Fruit fly (Drosophila melanogaster) whole organism, embryonic: ENCODE results near the gene DENR.

ENCODE experiments used
- Awh ChIP-seq: fragments of 200-800 bp; sonication (Bioruptor generic); IDR thresholded peaks from 2 replicates; pipeline ENCODE4, ENCODE4 v1.3.6; 2022; ENCODE audit warnings: missing biosample characterization, missing genetic modification characterization
- CG11093 ChIP-seq: fragments of 200-800 bp; sonication (Bioruptor generic); IDR thresholded peaks from 3 replicates; pipeline ENCODE4 v1.3.6; 2022; ENCODE audit warnings: missing biosample characterization, missing genetic modification characterization
- CG11504 ChIP-seq: fragments of 200-800 bp; sonication (Bioruptor generic); optimal IDR thresholded peaks from 3 replicates; lab custom pipeline; 2019; ENCODE audit warnings: missing biosample characterization, mild to moderate bottlenecking, missing genetic modification characterization, moderate library complexity
- CG12299 ChIP-seq: fragments of 200-800 bp; sonication (Bioruptor generic); optimal IDR thresholded peaks from 2 replicates; lab custom pipeline; 2018; ENCODE audit warnings: missing biosample characterization, mild to moderate bottlenecking, missing genetic modification characterization
- CG15269 ChIP-seq: fragments of 200-800 bp; sonication (Bioruptor generic); optimal IDR thresholded peaks from 2 replicates; lab custom pipeline; 2018; ENCODE audit warnings: missing biosample characterization, mild to moderate bottlenecking, missing genetic modification characterization, moderate library complexity
- CG1647 ChIP-seq: fragments of 200-800 bp; sonication (Bioruptor generic); optimal IDR thresholded peaks from 3 replicates; lab custom pipeline; 2016; ENCODE audit warnings: missing biosample characterization, missing genetic modification characterization
- CG16815 ChIP-seq: fragments of 200-800 bp; sonication (Bioruptor generic); optimal IDR thresholded peaks from 3 replicates; lab custom pipeline; 2017; ENCODE audit warnings: missing biosample characterization, mild to moderate bottlenecking, missing genetic modification characterization
- CG17328 ChIP-seq: fragments of 200-800 bp; sonication (Bioruptor generic); IDR thresholded peaks from 2 replicates; pipeline ENCODE4 v1.3.6; 2022; ENCODE audit warnings: missing biosample characterization, missing genetic modification characterization
- CG17568 ChIP-seq: fragments of 200-800 bp; sonication (Bioruptor generic); optimal IDR thresholded peaks from 2 replicates; lab custom pipeline; 2018; ENCODE audit warnings: missing biosample characterization, mild to moderate bottlenecking, missing genetic modification characterization, moderate library complexity
- CG17912 ChIP-seq: fragments of 200-800 bp; sonication (Bioruptor generic); optimal IDR thresholded peaks from 2 replicates; lab custom pipeline; 2018; ENCODE audit warnings: missing biosample characterization, mild to moderate bottlenecking, missing genetic modification characterization
- CG18262 ChIP-seq: fragments of 200-800 bp; optimal IDR thresholded peaks from 3 replicates; lab custom pipeline; 2019; ENCODE audit warnings: missing biosample characterization, mild to moderate bottlenecking, missing genetic modification characterization, moderate library complexity
- CG30431 ChIP-seq: fragments of 200-800 bp; sonication (Bioruptor generic); optimal IDR thresholded peaks from 2 replicates; lab custom pipeline; 2017; ENCODE audit warnings: missing biosample characterization, missing genetic modification characterization
- CG3847 ChIP-seq: fragments of 200-800 bp; sonication (Bioruptor generic); IDR thresholded peaks from 2 replicates; pipeline ENCODE4 v1.3.6; 2022; ENCODE audit warnings: missing biosample characterization, missing genetic modification characterization
- CG4282 ChIP-seq: fragments of 200-800 bp; sonication (Bioruptor generic); optimal IDR thresholded peaks from 2 replicates; lab custom pipeline; 2016; ENCODE audit warnings: missing biosample characterization, missing genetic modification characterization
- CG6689 ChIP-seq: fragments of 200-800 bp; sonication (Bioruptor generic); IDR thresholded peaks from 2 replicates; pipeline ENCODE4 v1.3.6; 2022; ENCODE audit warnings: missing biosample characterization, missing genetic modification characterization
- CG6854 ChIP-seq: fragments of 200-800 bp; sonication (Bioruptor generic); optimal IDR thresholded peaks from 3 replicates; lab custom pipeline; 2017; ENCODE audit warnings: missing biosample characterization, mild to moderate bottlenecking, missing genetic modification characterization
- CG7928 ChIP-seq: fragments of 200-800 bp; sonication (Bioruptor generic); optimal IDR thresholded peaks from 2 replicates; lab custom pipeline; 2017; ENCODE audit warnings: missing biosample characterization, mild to moderate bottlenecking, missing genetic modification characterization
- CG8388 ChIP-seq: fragments of 200-800 bp; sonication (Bioruptor generic); optimal IDR thresholded peaks from 2 replicates; lab custom pipeline; 2019; ENCODE audit warnings: missing biosample characterization, mild to moderate bottlenecking, missing genetic modification characterization, moderate library complexity
- D ChIP-seq, 2 experiments: fragments of 200-800 bp in 1 of 2; fragments of >200 bp in 1 of 2; sonication (Bioruptor generic) in 1 of 2; optimal IDR thresholded peaks; 2 replicates in 1 of 2; 3 replicates in 1 of 2; lab custom pipeline; 2017; ENCODE audit warnings: mild to moderate bottlenecking in 1 of 2, missing biosample characterization in 1 of 2, missing genetic modification characterization in 1 of 2, missing genetic modification reagents in 1 of 2
- D19A ChIP-seq: fragments of 200-800 bp; optimal IDR thresholded peaks from 3 replicates; lab custom pipeline; 2019; ENCODE audit warnings: missing biosample characterization, mild to moderate bottlenecking, missing genetic modification characterization, moderate library complexity
- Drgx ChIP-seq: fragments of 200-800 bp; sonication (Bioruptor generic); IDR thresholded peaks from 2 replicates; pipeline ENCODE4 v1.3.6; 2022; ENCODE audit warnings: missing biosample characterization, missing genetic modification characterization
- E2f2 ChIP-seq: fragments of 200-800 bp; sonication (Bioruptor generic); IDR thresholded peaks from 2 replicates; pipeline ENCODE4 v1.3.6; 2022; ENCODE audit warnings: missing biosample characterization, missing genetic modification characterization
- Eip74EF ChIP-seq, 2 experiments: fragments of 200-800 bp in 1 of 2; fragments of >200 bp in 1 of 2; sonication (Bioruptor generic) in 1 of 2; optimal IDR thresholded peaks; 2 replicates each; lab custom pipeline; 2017 to 2019; ENCODE audit warnings: missing biosample characterization in 2 of 2, missing genetic modification characterization in 2 of 2, mild to moderate bottlenecking in 1 of 2, moderate library complexity in 1 of 2
- HLH3B ChIP-seq: fragments of 200-800 bp; sonication (Bioruptor generic); IDR thresholded peaks from 2 replicates; pipeline ENCODE4 v1.3.6; 2022; ENCODE audit warnings: missing biosample characterization, missing genetic modification characterization
- Oli ChIP-seq: fragments of 200-800 bp; sonication (Bioruptor generic); optimal IDR thresholded peaks from 2 replicates; lab custom pipeline; 2018; ENCODE audit warnings: missing biosample characterization, mild to moderate bottlenecking, missing genetic modification characterization, moderate library complexity
- Sox102F ChIP-seq: fragments of 200-800 bp; sonication (Bioruptor generic); optimal IDR thresholded peaks from 2 replicates; lab custom pipeline; 2018; ENCODE audit warnings: missing biosample characterization, mild to moderate bottlenecking, missing genetic modification characterization, moderate library complexity
- ap ChIP-seq: fragments of 200-800 bp; sonication (Bioruptor generic); IDR thresholded peaks from 2 replicates; pipeline ENCODE4 v1.3.6; 2022; ENCODE audit warnings: missing biosample characterization, missing genetic modification characterization
- bsh ChIP-seq, 2 experiments: fragments of 200-800 bp; sonication (Bioruptor generic); optimal IDR thresholded peaks; 2 replicates each; lab custom pipeline; 2017 to 2018; ENCODE audit warnings: mild to moderate bottlenecking in 2 of 2, missing biosample characterization in 2 of 2, missing genetic modification characterization in 2 of 2, moderate library complexity in 1 of 2
- emc ChIP-seq: fragments of 200-800 bp; sonication (Bioruptor generic); optimal IDR thresholded peaks from 2 replicates; lab custom pipeline; 2016; ENCODE audit warnings: missing biosample characterization, missing genetic modification characterization
- fu2 ChIP-seq: fragments of 200-800 bp; sonication (Bioruptor generic); optimal IDR thresholded peaks from 2 replicates; lab custom pipeline; 2016; ENCODE audit warnings: missing biosample characterization, missing genetic modification characterization
- gcm2 ChIP-seq: fragments of 200-800 bp; sonication (Bioruptor generic); optimal IDR thresholded peaks from 2 replicates; lab custom pipeline; 2016; ENCODE audit warnings: missing biosample characterization, missing genetic modification characterization
- insv ChIP-seq, 2 experiments: fragments of 200-800 bp; sonication (Bioruptor generic); optimal IDR thresholded peaks; 3 replicates each; lab custom pipeline; 2016 to 2018; ENCODE audit warnings: missing biosample characterization in 2 of 2, missing genetic modification characterization in 2 of 2
- lola ChIP-seq, 3 experiments: fragments of >200 bp in 2 of 3; fragments of 200-800 bp in 1 of 3; sonication (Bioruptor generic) in 1 of 3; optimal IDR thresholded peaks; 2 replicates each; lab custom pipeline; 2017 to 2019; ENCODE audit warnings: missing biosample characterization in 3 of 3, missing genetic modification characterization in 3 of 3, mild to moderate bottlenecking in 1 of 3, moderate library complexity in 1 of 3
- mld ChIP-seq: fragments of 200-800 bp; sonication (Bioruptor generic); IDR thresholded peaks from 3 replicates; pipeline ENCODE4 v1.3.6; 2022; ENCODE audit warnings: missing biosample characterization, missing genetic modification characterization; ENCODE audit not compliant: partially characterized antibody
- onecut ChIP-seq: fragments of 200-800 bp; sonication (Bioruptor generic); IDR thresholded peaks from 2 replicates; pipeline ENCODE4 v1.3.6; 2022; ENCODE audit warnings: missing biosample characterization, missing genetic modification characterization
- pan ChIP-seq, 4 experiments: fragments of >200 bp in 3 of 4; fragments of 200-800 bp in 1 of 4; sonication (Bioruptor generic) in 1 of 4; optimal IDR thresholded peaks in 3 of 4; IDR thresholded peaks in 1 of 4; 2 replicates each; pipeline versions ENCODE4 v1.3.6 to Lab custom; 2017 to 2022; ENCODE audit warnings: missing biosample characterization in 2 of 4, missing genetic modification characterization in 2 of 4, mixed read lengths in 1 of 4
- pho ChIP-seq: fragments of 200-800 bp; sonication (Bioruptor generic); optimal IDR thresholded peaks from 2 replicates; lab custom pipeline; 2016; ENCODE audit warnings: missing biosample characterization, missing genetic modification characterization
- psq ChIP-seq: fragments of 200-800 bp; sonication (Bioruptor generic); optimal IDR thresholded peaks from 2 replicates; lab custom pipeline; 2017; ENCODE audit warnings: missing biosample characterization, missing genetic modification characterization
- salm ChIP-seq: fragments of 200-800 bp; sonication (Bioruptor generic); optimal IDR thresholded peaks from 2 replicates; lab custom pipeline; 2018; ENCODE audit warnings: missing biosample characterization, mild to moderate bottlenecking, missing genetic modification characterization
- sens ChIP-seq: fragments of 200-800 bp; sonication (Bioruptor generic); peaks from one replicate; lab custom pipeline; 2016; ENCODE audit warnings: missing biosample characterization, missing genetic modification characterization
- so ChIP-seq: fragments of 200-800 bp; sonication (Bioruptor generic); IDR thresholded peaks from 3 replicates; pipeline ENCODE4 v1.3.6; 2022; ENCODE audit warnings: missing biosample characterization, missing genetic modification characterization
- ssp ChIP-seq: fragments of 200-800 bp; sonication (Bioruptor generic); IDR thresholded peaks from 2 replicates; pipeline ENCODE4 v1.3.6; 2022; ENCODE audit warnings: missing biosample characterization, missing genetic modification characterization
- tap ChIP-seq: fragments of 200-800 bp; optimal IDR thresholded peaks from 3 replicates; lab custom pipeline; 2019; ENCODE audit warnings: missing biosample characterization, mild to moderate bottlenecking, missing genetic modification characterization, moderate library complexity
- tin ChIP-seq: fragments of 200-800 bp; sonication (Bioruptor generic); optimal IDR thresholded peaks from 3 replicates; lab custom pipeline; 2016; ENCODE audit warnings: missing biosample characterization, missing genetic modification characterization
- unpg ChIP-seq: fragments of 200-800 bp; sonication (Bioruptor generic); optimal IDR thresholded peaks from 3 replicates; lab custom pipeline; 2018; ENCODE audit warnings: missing biosample characterization, mild to moderate bottlenecking, missing genetic modification characterization, moderate library complexity

The DENR gene

dm6 chrX:16873053-16873452 lies 13.3 kb downstream of the DENR start (continued):
- TF ChIP-seq mld (GFP tag; lab: Robert Waterston, UW) (no peak), Sox102F (GFP tag; lab: Kevin White, UChicago) (peak; percentile 34), ssp (GFP tag; lab: Robert Waterston, UW) (no peak), CG3847 (GFP tag; lab: Robert Waterston, UW) (no peak), CG30431 (GFP tag; lab: Kevin White, UChicago) (no peak)

dm6 chrX:16871808-16872207 lies 14.6 kb downstream of the DENR start:
- TF ChIP-seq Drgx (GFP tag; lab: Robert Waterston, UW) (peak; percentile 80), bsh (GFP tag; optimal IDR thresholded peaks at IDR 0.05; lab: Kevin White, UChicago) (peak in 1 of 2 experiments; percentile 63), emc (GFP tag; lab: Kevin White, UChicago) (no peak)
- TF ChIP-seq, all 482 proteins: peak for 2

- TF ChIP-seq CG17912 (GFP tag; lab: Kevin White, UChicago) = no peak
- 0 out of 2 replicates have a peak, but pooled peaks have one; percentile 27 for TF ChIP-seq ap (GFP tag; lab: Robert Waterston, UW)
- TF ChIP-seq CG1647 (GFP tag; lab: Kevin White, UChicago) = no peak
- peak; percentile 17 for TF ChIP-seq CG18262 (tag; lab: Kevin White, UChicago)
- TF ChIP-seq D19A (tag; lab: Kevin White, UChicago) = peak; percentile 61
- peak in 1 of 2 experiments; percentile 5 for TF ChIP-seq Eip74EF (GFP tag; optimal IDR thresholded peaks at IDR 0.05; lab: Kevin White, UChicago)
- peak; percentile 51 for TF ChIP-seq CG15269 (tag; lab: Kevin White, UChicago)
- no peak for TF ChIP-seq Awh
- TF ChIP-seq pho (GFP tag; lab: Kevin White, UChicago) = no peak
- TF ChIP-seq HLH3B (GFP tag; lab: Robert Waterston, UW) = peak; percentile 36; the same call in 1 of the 2 replicates
- TF ChIP-seq CG16815 (GFP tag; lab: Kevin White, UChicago) = no peak
- 0 out of 2 replicates have a peak, but pooled peaks have one; percentile 10 for TF ChIP-seq onecut (GFP tag; lab: Robert Waterston, UW)
- no peak for TF ChIP-seq CG7928 (GFP tag; lab: Kevin White, UChicago)
- peak; percentile 23 for TF ChIP-seq Oli (tag; lab: Kevin White, UChicago)
- no peak for TF ChIP-seq psq (GFP tag; lab: Kevin White, UChicago)
- 0 out of 2 replicates have a peak, but pooled peaks have one; percentile 17 for TF ChIP-seq CG17328 (GFP tag; lab: Robert Waterston, UW)
- no peak for TF ChIP-seq lola (GFP tag; optimal IDR thresholded peaks at IDR 0.05; lab: Kevin White, UChicago)
- peak; percentile 14; the same call in 1 of the 2 replicates for TF ChIP-seq E2f2
- TF ChIP-seq CG8388 = peak; percentile 7
- TF ChIP-seq gcm2 (GFP tag; lab: Kevin White, UChicago) = no peak
- peak; percentile 9 for TF ChIP-seq unpg (GFP tag; lab: Kevin White, UChicago)
- peak; percentile 4 for TF ChIP-seq tap (tag; lab: Kevin White, UChicago)
- peak; percentile 51 for TF ChIP-seq sens (GFP tag; lab: Kevin White, UChicago)
- peak; percentile 5 for TF ChIP-seq salm (tag; lab: Kevin White, UChicago)
- no peak for TF ChIP-seq CG11093 (GFP tag; lab: Robert Waterston, UW)
- TF ChIP-seq so (GFP tag; lab: Robert Waterston, UW) = peak; percentile 59; the same call in 2 of the 3 replicates
- peak; percentile 65 for TF ChIP-seq CG11504 (tag; lab: Kevin White, UChicago)
- no peak for TF ChIP-seq pan (optimal IDR thresholded peaks at IDR 0.05; lab: Kevin White, UChicago)
- TF ChIP-seq pan (GFP tag; optimal IDR thresholded peaks at IDR 0.05 in 1 of 2, IDR thresholded peaks at IDR 0.05 in 1 of 2) = peak in 1 of 2 experiments; percentile 26
- TF ChIP-seq CG17568 (GFP tag; lab: Kevin White, UChicago) = no peak
- no peak for TF ChIP-seq fu2 (GFP tag; lab: Kevin White, UChicago)
- no peak for TF ChIP-seq insv (GFP tag; optimal IDR thresholded peaks at IDR 0.05; lab: Kevin White, UChicago)
- TF ChIP-seq CG6854 (GFP tag; lab: Kevin White, UChicago) = no peak
- TF ChIP-seq D (optimal IDR thresholded peaks at IDR 0.05; lab: Kevin White, UChicago) = no peak
- no peak for TF ChIP-seq D (GFP tag; optimal IDR thresholded peaks at IDR 0.05; lab: Kevin White, UChicago)
- TF ChIP-seq tin (GFP tag; lab: Kevin White, UChicago) = no peak
- no peak for TF ChIP-seq CG12299
- no peak for TF ChIP-seq CG4282 (GFP tag; lab: Kevin White, UChicago)
- TF ChIP-seq CG6689 (GFP tag; lab: Robert Waterston, UW) = peak; percentile 30; the same call in 1 of the 2 replicates
Observed at dm6 chrX:16867622-16868021, 18.7 kb downstream of the DENR start.
